Worm (Caenorhabditis elegans) whole organism, L3 larva: ENCODE data around the gene spp-28.
A peak's percentile ranks its signal among the peaks of the same experiment; 100 is the strongest.

Experiments
- R02D3.7 ChIP-seq: fragments of 150-350 bp; optimal IDR thresholded peaks from 2 replicates; lab custom pipeline; 2014; ENCODE audit warnings: missing biosample characterization, missing genetic modification characterization
- ZK546.5 ChIP-seq: sonication (generic microtip); optimal IDR thresholded peaks from 2 replicates; lab custom pipeline; 2017; ENCODE audit warnings: missing biosample characterization, missing genetic modification characterization
- aly-2 ChIP-seq: fragments of 150-350 bp; optimal IDR thresholded peaks from 2 replicates; lab custom pipeline; 2014; ENCODE audit warnings: missing biosample characterization, missing genetic modification characterization
- ama-1 ChIP-seq: fragments of 150-350 bp; optimal IDR thresholded peaks from 2 replicates; lab custom pipeline; 2018
- ceh-16 ChIP-seq: sonication (generic microtip); optimal IDR thresholded peaks from 2 replicates; lab custom pipeline; 2017; ENCODE audit warnings: missing biosample characterization, missing genetic modification characterization
- ceh-28 ChIP-seq: fragments of 150-350 bp; optimal IDR thresholded peaks from 2 replicates; lab custom pipeline; 2014; ENCODE audit warnings: missing biosample characterization, missing genetic modification reagents, missing genetic modification characterization
- ceh-82 ChIP-seq: fragments of 150-350 bp; optimal IDR thresholded peaks from 2 replicates; lab custom pipeline; 2014; ENCODE audit warnings: missing biosample characterization, missing genetic modification characterization
- ceh-9 ChIP-seq: sonication (generic microtip); optimal IDR thresholded peaks from 2 replicates; lab custom pipeline; 2018; ENCODE audit warnings: missing biosample characterization, missing genetic modification characterization
- daf-12 ChIP-seq: fragments of 150-350 bp; optimal IDR thresholded peaks from 2 replicates; lab custom pipeline; 2014; ENCODE audit warnings: missing biosample characterization, missing genetic modification reagents, missing genetic modification characterization
- egl-5 ChIP-seq: fragments of 150-350 bp; optimal IDR thresholded peaks from 2 replicates; lab custom pipeline; 2017; ENCODE audit warnings: missing biosample characterization, missing genetic modification reagents, missing genetic modification characterization, inconsistent platforms
- elt-1 ChIP-seq: fragments of 150-350 bp; optimal IDR thresholded peaks from 2 replicates; lab custom pipeline; 2014; ENCODE audit warnings: missing biosample characterization, missing genetic modification characterization
- elt-2 ChIP-seq: sonication (generic microtip); optimal IDR thresholded peaks from 2 replicates; lab custom pipeline; 2016; ENCODE audit warnings: missing genetic modification reagents, mild to moderate bottlenecking, missing genetic modification characterization, missing compliant biosample characterization
- elt-3 ChIP-seq, 3 experiments: fragments of 150-350 bp in 1 of 3; sonication (generic microtip) in 2 of 3; optimal IDR thresholded peaks; 2 replicates in 2 of 3; 4 replicates in 1 of 3; lab custom pipeline; 2014 to 2017; ENCODE audit warnings: missing biosample characterization in 3 of 3, missing genetic modification characterization in 3 of 3
- fkh-10 ChIP-seq: sonication (generic microtip); optimal IDR thresholded peaks from 2 replicates; lab custom pipeline; 2017; ENCODE audit warnings: missing biosample characterization, missing genetic modification reagents, missing genetic modification characterization
- fos-1 ChIP-seq: fragments of 150-350 bp; optimal IDR thresholded peaks from 2 replicates; lab custom pipeline; 2014; ENCODE audit warnings: missing biosample characterization, missing genetic modification characterization
- hmg-11 ChIP-seq: sonication (generic microtip); optimal IDR thresholded peaks from 2 replicates; lab custom pipeline; 2016; ENCODE audit warnings: missing genetic modification characterization, missing compliant biosample characterization
- jun-1 ChIP-seq: fragments of 150-350 bp; optimal IDR thresholded peaks from 2 replicates; lab custom pipeline; 2014; ENCODE audit warnings: missing biosample characterization, missing genetic modification reagents, missing genetic modification characterization
- lin-39 ChIP-seq: fragments of 150-350 bp; optimal IDR thresholded peaks from 2 replicates; lab custom pipeline; 2018; ENCODE audit warnings: missing biosample characterization, missing genetic modification reagents, missing genetic modification characterization
- lsy-12 ChIP-seq: sonication (generic microtip); optimal IDR thresholded peaks from 2 replicates; lab custom pipeline; 2016; ENCODE audit warnings: mild to moderate bottlenecking, missing genetic modification characterization, missing compliant biosample characterization
- mdl-1 ChIP-seq: fragments of 150-350 bp; optimal IDR thresholded peaks from 2 replicates; lab custom pipeline; 2014; ENCODE audit warnings: missing biosample characterization, missing genetic modification characterization
- mml-1 ChIP-seq: fragments of 150-350 bp; sonication (generic microtip); optimal IDR thresholded peaks from 3 replicates; lab custom pipeline; 2014; ENCODE audit warnings: missing biosample characterization, missing genetic modification characterization
- nfya-1 ChIP-seq: sonication (generic microtip); optimal IDR thresholded peaks from 2 replicates; lab custom pipeline; 2017; ENCODE audit warnings: missing genetic modification characterization, mild to moderate bottlenecking, missing compliant biosample characterization, antibody characterized with exemption, moderate library complexity; ENCODE audit not compliant: insufficient read depth
- nhr-11 ChIP-seq: fragments of 150-350 bp; optimal IDR thresholded peaks from 2 replicates; lab custom pipeline; 2014; ENCODE audit warnings: missing biosample characterization, missing genetic modification characterization
- nhr-12 ChIP-seq: fragments of 150-350 bp; optimal IDR thresholded peaks from 2 replicates; lab custom pipeline; 2014; ENCODE audit warnings: missing biosample characterization, missing genetic modification characterization
- nhr-23 ChIP-seq: fragments of 150-350 bp; optimal IDR thresholded peaks from 2 replicates; lab custom pipeline; 2014; ENCODE audit warnings: missing biosample characterization, missing genetic modification reagents, missing genetic modification characterization
- nhr-237 ChIP-seq: fragments of 150-350 bp; optimal IDR thresholded peaks from 2 replicates; lab custom pipeline; 2014; ENCODE audit warnings: missing biosample characterization, missing genetic modification characterization
- nhr-25 ChIP-seq: sonication (generic microtip); optimal IDR thresholded peaks from 2 replicates; lab custom pipeline; 2017; ENCODE audit warnings: missing biosample characterization, missing genetic modification characterization
- nhr-28 ChIP-seq: fragments of 150-350 bp; optimal IDR thresholded peaks from 2 replicates; lab custom pipeline; 2014; ENCODE audit warnings: missing biosample characterization, missing genetic modification characterization
- nhr-43 ChIP-seq: sonication (generic microtip); optimal IDR thresholded peaks from 2 replicates; lab custom pipeline; 2016; ENCODE audit warnings: mild to moderate bottlenecking, missing genetic modification characterization, missing compliant biosample characterization; ENCODE audit not compliant: poor library complexity, severe bottlenecking
- nhr-67 ChIP-seq: fragments of 150-350 bp; optimal IDR thresholded peaks from 2 replicates; lab custom pipeline; 2014; ENCODE audit warnings: missing biosample characterization, missing genetic modification characterization
- nhr-76 ChIP-seq: fragments of 150-350 bp; sonication (generic microtip); optimal IDR thresholded peaks from 5 replicates; lab custom pipeline; 2014; ENCODE audit warnings: missing biosample characterization, missing genetic modification characterization
- nhr-77 ChIP-seq: fragments of 150-350 bp; optimal IDR thresholded peaks from 2 replicates; lab custom pipeline; 2014; ENCODE audit warnings: missing biosample characterization, missing genetic modification characterization
- pha-4 ChIP-seq: fragments of 150-350 bp; optimal IDR thresholded peaks from 2 replicates; lab custom pipeline; 2014; ENCODE audit warnings: missing biosample characterization, missing genetic modification reagents, missing genetic modification characterization
- pqm-1 ChIP-seq: fragments of 150-350 bp; optimal IDR thresholded peaks from 2 replicates; lab custom pipeline; 2017; ENCODE audit warnings: missing biosample characterization, missing genetic modification characterization, inconsistent platforms
- sea-2 ChIP-seq: fragments of 150-350 bp; sonication (generic microtip); optimal IDR thresholded peaks from 4 replicates; lab custom pipeline; 2014; ENCODE audit warnings: missing biosample characterization, missing genetic modification reagents, missing genetic modification characterization
- skn-1 ChIP-seq: fragments of 150-350 bp; optimal IDR thresholded peaks from 2 replicates; lab custom pipeline; 2014; ENCODE audit warnings: missing biosample characterization, missing genetic modification characterization
- snpc-4 ChIP-seq: fragments of 150-350 bp; optimal IDR thresholded peaks from 2 replicates; lab custom pipeline; 2014; ENCODE audit warnings: missing biosample characterization, missing genetic modification characterization
- tbx-2 ChIP-seq: sonication (generic microtip); optimal IDR thresholded peaks from 2 replicates; lab custom pipeline; 2016; ENCODE audit warnings: mild to moderate bottlenecking, missing genetic modification characterization, missing compliant biosample characterization
- unc-39 ChIP-seq: sonication (generic microtip); optimal IDR thresholded peaks from 4 replicates; lab custom pipeline; 2017; ENCODE audit warnings: missing biosample characterization, missing genetic modification characterization
- zag-1 ChIP-seq: fragments of 150-350 bp; optimal IDR thresholded peaks from 2 replicates; lab custom pipeline; 2014; ENCODE audit warnings: missing biosample characterization, missing genetic modification characterization
- ztf-11 ChIP-seq: fragments of 150-350 bp; optimal IDR thresholded peaks from 2 replicates; lab custom pipeline; 2014; ENCODE audit warnings: missing biosample characterization, missing genetic modification characterization
- ztf-4 ChIP-seq: fragments of 150-350 bp; optimal IDR thresholded peaks from 2 replicates; lab custom pipeline; 2014; ENCODE audit warnings: missing biosample characterization, missing genetic modification characterization

spp-28 gene

ce11 chrIII:4195306-4196008, 5.3 kb upstream of the spp-28 start:
- TF ChIP-seq nhr-77 (tag; lab: Kevin White, UChicago) (peak; percentile 46), sea-2 (GFP tag; lab: Kevin White, UChicago) (no peak), ceh-82 (tag; lab: Kevin White, UChicago) (peak; percentile 46), nhr-23 (tag; lab: Kevin White, UChicago) (peak; percentile 60), nhr-237 (tag; lab: Kevin White, UChicago) (no peak), nhr-25 (tag; lab: Kevin White, UChicago) (peak; percentile 38), zag-1 (tag; lab: Kevin White, UChicago) (no peak), lsy-12 (tag; lab: Kevin White, UChicago) (peak; percentile 74), snpc-4 (tag; lab: Kevin White, UChicago) (no peak), tbx-2 (tag; lab: Kevin White, UChicago) (peak; percentile 87), ztf-4 (tag; lab: Kevin White, UChicago) (peak; percentile 60), nhr-76 (tag; lab: Kevin White, UChicago) (no peak), pqm-1 (tag; lab: Kevin White, UChicago) (peak; percentile 30), ceh-28 (tag; lab: Kevin White, UChicago) (peak; percentile 56), ama-1 (lab: Kevin White, UChicago) (peak; percentile 95), mml-1 (tag; lab: Kevin White, UChicago) (no peak), elt-3 (tag; optimal IDR thresholded peaks at IDR 0.05; lab: Kevin White, UChicago) (no peak), nhr-43 (tag; lab: Kevin White, UChicago) (peak; percentile 84), jun-1 (peak; percentile 34), R02D3.7 (tag; lab: Kevin White, UChicago) (peak; percentile 31), aly-2 (tag; lab: Kevin White, UChicago) (peak; percentile 33), ZK546.5 (tag; lab: Kevin White, UChicago) (no peak), daf-12 (tag; lab: Kevin White, UChicago) (peak; percentile 49), elt-2 (peak; percentile 58), unc-39 (no peak), hmg-11 (peak; percentile 47), nfya-1 (peak; percentile 56), nhr-12 (tag; lab: Kevin White, UChicago) (no peak), mdl-1 (tag; lab: Kevin White, UChicago) (no peak), nhr-11 (no peak), pha-4 (tag; lab: Kevin White, UChicago) (peak; percentile 36), skn-1 (no peak), nhr-28 (no peak), fos-1 (tag; lab: Kevin White, UChicago) (no peak), nhr-67 (tag; lab: Kevin White, UChicago) (no peak)

ce11 chrIII:4194349-4195110, 4.4 kb upstream of the spp-28 start:
- peak; percentile 52 for TF ChIP-seq ama-1 (lab: Kevin White, UChicago)
- peak; percentile 1 for TF ChIP-seq nhr-23 (tag; lab: Kevin White, UChicago)
- no peak for TF ChIP-seq nhr-77 (tag; lab: Kevin White, UChicago)

ce11 chrIII:4193659-4194103, 3.5 kb upstream of the spp-28 start, which contains the start of gene xbp-1:
TSS of gene xbp-1 (plus strand) at chrIII:4193809.
- TF ChIP-seq jun-1 = peak; percentile 96
- TF ChIP-seq nhr-237 (tag; lab: Kevin White, UChicago) = no peak
- TF ChIP-seq pqm-1 (tag; lab: Kevin White, UChicago) = peak; percentile 97
- peak; percentile 85 for TF ChIP-seq fos-1 (tag; lab: Kevin White, UChicago)
- TF ChIP-seq aly-2 (tag; lab: Kevin White, UChicago) = no peak
- TF ChIP-seq nfya-1 = peak; percentile 94
- no peak for TF ChIP-seq zag-1 (tag; lab: Kevin White, UChicago)
- TF ChIP-seq nhr-11 = peak; percentile 73
- TF ChIP-seq pha-4 (tag; lab: Kevin White, UChicago) = peak; percentile 95
- TF ChIP-seq nhr-67 (tag; lab: Kevin White, UChicago) = no peak
- peak; percentile 66 for TF ChIP-seq fkh-10 (GFP tag; lab: Kevin White, UChicago)
- no peak for TF ChIP-seq nhr-12 (tag; lab: Kevin White, UChicago)
- no peak for TF ChIP-seq ceh-9 (tag; lab: Kevin White, UChicago)
- peak; percentile 90 for TF ChIP-seq egl-5 (tag; lab: Kevin White, UChicago)
- TF ChIP-seq elt-1 (tag; lab: Kevin White, UChicago) = no peak
- TF ChIP-seq ztf-4 (tag; lab: Kevin White, UChicago) = no peak
- no peak for TF ChIP-seq nhr-77 (tag; lab: Kevin White, UChicago)
- peak; percentile 64 for TF ChIP-seq R02D3.7 (tag; lab: Kevin White, UChicago)
- TF ChIP-seq sea-2 (GFP tag; lab: Kevin White, UChicago) = peak; percentile 75
- peak; percentile 89 for TF ChIP-seq nhr-23 (tag; lab: Kevin White, UChicago)
- TF ChIP-seq nhr-28 = no peak
- peak in 2 of 3 experiments; percentile 35 to 41 for TF ChIP-seq elt-3 (tag; optimal IDR thresholded peaks at IDR 0.05; lab: Kevin White, UChicago)
- TF ChIP-seq mdl-1 (tag; lab: Kevin White, UChicago) = peak; percentile 55
- no peak for TF ChIP-seq daf-12 (tag; lab: Kevin White, UChicago)
- peak; percentile 98 for TF ChIP-seq elt-2
- TF ChIP-seq tbx-2 (tag; lab: Kevin White, UChicago) = peak; percentile 16
- TF ChIP-seq lin-39 (tag; lab: Kevin White, UChicago) = peak; percentile 94
- no peak for TF ChIP-seq ZK546.5 (tag; lab: Kevin White, UChicago)
- TF ChIP-seq ztf-11 = no peak
- peak; percentile 39 for TF ChIP-seq nhr-43 (tag; lab: Kevin White, UChicago)
- TF ChIP-seq skn-1 = peak; percentile 88
- no peak for TF ChIP-seq nhr-76 (tag; lab: Kevin White, UChicago)
- no peak for TF ChIP-seq ceh-16
